Fruit fly (Drosophila melanogaster) whole organism, embryonic: ENCODE results near the gene COX7AL2.

Source experiments
- Ada2b ChIP-seq: fragments of 200-800 bp; sonication (Bioruptor generic); IDR thresholded peaks from 2 replicates; pipeline ENCODE4 v1.3.6; 2022; ENCODE audit warnings: missing biosample characterization, missing genetic modification characterization
- CG10274 ChIP-seq: fragments of 200-800 bp; sonication (Bioruptor generic); optimal IDR thresholded peaks from 3 replicates; lab custom pipeline; 2017; ENCODE audit warnings: missing biosample characterization, mild to moderate bottlenecking, missing genetic modification characterization
- CG11695 ChIP-seq: fragments of 200-800 bp; sonication (Bioruptor generic); IDR thresholded peaks from 3 replicates; pipeline ENCODE4 v1.3.6; 2022; ENCODE audit warnings: missing biosample characterization, missing genetic modification characterization
- CG12219 ChIP-seq: fragments of 200-800 bp; sonication (Bioruptor generic); optimal IDR thresholded peaks from 3 replicates; lab custom pipeline; 2018; ENCODE audit warnings: missing biosample characterization, mild to moderate bottlenecking, missing genetic modification characterization
- CG12236 ChIP-seq: fragments of 200-800 bp; sonication (Bioruptor generic); optimal IDR thresholded peaks from 2 replicates; lab custom pipeline; 2016; ENCODE audit warnings: missing biosample characterization, missing genetic modification characterization
- CG12299 ChIP-seq: fragments of 200-800 bp; sonication (Bioruptor generic); optimal IDR thresholded peaks from 2 replicates; lab custom pipeline; 2018; ENCODE audit warnings: missing biosample characterization, mild to moderate bottlenecking, missing genetic modification characterization
- CG15011 ChIP-seq: fragments of 200-800 bp; sonication (Bioruptor generic); optimal IDR thresholded peaks from 3 replicates; lab custom pipeline; 2018; ENCODE audit warnings: missing biosample characterization, mild to moderate bottlenecking, missing genetic modification characterization
- CG1603 ChIP-seq: fragments of 200-800 bp; sonication (Bioruptor generic); optimal IDR thresholded peaks from 2 replicates; lab custom pipeline; 2019; ENCODE audit warnings: missing biosample characterization, mild to moderate bottlenecking, missing genetic modification characterization, moderate library complexity
- CG16813 ChIP-seq: fragments of 200-800 bp; sonication (Bioruptor generic); IDR thresholded peaks from 3 replicates; pipeline ENCODE4 v1.3.6; 2022; ENCODE audit warnings: missing biosample characterization, missing genetic modification characterization; ENCODE audit not compliant: partially characterized antibody
- CG16863 ChIP-seq: fragments of 200-800 bp; sonication (Bioruptor generic); optimal IDR thresholded peaks from 3 replicates; lab custom pipeline; 2016; ENCODE audit warnings: missing biosample characterization, missing genetic modification characterization
- CG1792 ChIP-seq: fragments of 200-800 bp; sonication (Bioruptor generic); optimal IDR thresholded peaks from 2 replicates; lab custom pipeline; 2016; ENCODE audit warnings: missing biosample characterization, missing genetic modification characterization
- CG31388 ChIP-seq: fragments of 200-800 bp; sonication (Bioruptor generic); optimal IDR thresholded peaks from 2 replicates; lab custom pipeline; 2016; ENCODE audit warnings: missing biosample characterization, missing genetic modification characterization
- CG4820 ChIP-seq: fragments of 200-800 bp; sonication (Bioruptor generic); optimal IDR thresholded peaks from 3 replicates; lab custom pipeline; 2016; ENCODE audit warnings: missing biosample characterization, missing genetic modification characterization
- CG4854 ChIP-seq: fragments of 200-800 bp; sonication (Bioruptor generic); optimal IDR thresholded peaks from 2 replicates; lab custom pipeline; 2016; ENCODE audit warnings: missing biosample characterization, missing genetic modification characterization, inconsistent platforms
- CG7963 ChIP-seq: fragments of 200-800 bp; sonication (Bioruptor generic); IDR thresholded peaks from 3 replicates; pipeline ENCODE4 v1.3.6; 2022; ENCODE audit warnings: missing biosample characterization, missing genetic modification characterization; ENCODE audit not compliant: partially characterized antibody
- CG8089 ChIP-seq: fragments of 200-800 bp; sonication (Bioruptor generic); optimal IDR thresholded peaks from 3 replicates; lab custom pipeline; 2016; ENCODE audit warnings: missing biosample characterization, missing genetic modification characterization
- CG8765 ChIP-seq: fragments of 200-800 bp; sonication (Bioruptor generic); IDR thresholded peaks from 2 replicates; pipeline ENCODE4 v1.3.6; 2022; ENCODE audit warnings: missing biosample characterization, missing genetic modification characterization
- CG9215 ChIP-seq: fragments of 200-800 bp; sonication (Bioruptor generic); IDR thresholded peaks from 2 replicates; pipeline ENCODE4 v1.3.6; 2022; ENCODE audit warnings: missing biosample characterization, missing genetic modification characterization
- E2f2 ChIP-seq: fragments of 200-800 bp; sonication (Bioruptor generic); IDR thresholded peaks from 2 replicates; pipeline ENCODE4 v1.3.6; 2022; ENCODE audit warnings: missing biosample characterization, missing genetic modification characterization
- Elba2 ChIP-seq: fragments of 200-800 bp; sonication (Bioruptor generic); optimal IDR thresholded peaks from 3 replicates; lab custom pipeline; 2016; ENCODE audit warnings: missing biosample characterization, missing genetic modification characterization
- Hey ChIP-seq: fragments of 200-800 bp; sonication (Bioruptor generic); optimal IDR thresholded peaks from 3 replicates; lab custom pipeline; 2018; ENCODE audit warnings: missing biosample characterization, mild to moderate bottlenecking, missing genetic modification characterization
- Hmx ChIP-seq: fragments of 200-800 bp; sonication (Bioruptor generic); optimal IDR thresholded peaks from 2 replicates; lab custom pipeline; 2016; ENCODE audit warnings: missing biosample characterization, missing genetic modification characterization
- Hr3 ChIP-seq: fragments of 200-800 bp; sonication (Bioruptor generic); optimal IDR thresholded peaks from 3 replicates; lab custom pipeline; 2016; ENCODE audit warnings: missing biosample characterization, missing genetic modification characterization
- Hr78 ChIP-seq, 2 experiments: fragments of 200-800 bp in 1 of 2; fragments of >200 bp in 1 of 2; sonication (Bioruptor generic) in 1 of 2; optimal IDR thresholded peaks; 2 replicates each; lab custom pipeline; 2017 to 2019; ENCODE audit warnings: missing biosample characterization in 2 of 2, missing genetic modification characterization in 2 of 2, mild to moderate bottlenecking in 1 of 2, moderate library complexity in 1 of 2
- MBD-R2 ChIP-seq: fragments of 200-800 bp; sonication (Bioruptor generic); IDR thresholded peaks from 2 replicates; pipeline ENCODE4 v1.3.6; 2022; ENCODE audit warnings: missing biosample characterization, missing genetic modification characterization
- Med ChIP-seq: fragments of 200-800 bp; sonication (Bioruptor generic); peaks from one replicate; lab custom pipeline; 2016; ENCODE audit warnings: missing biosample characterization, missing genetic modification characterization, mild to moderate bottlenecking, inconsistent platforms, moderate library complexity
- NC2α ChIP-seq: fragments of 200-800 bp; sonication (Bioruptor generic); optimal IDR thresholded peaks from 2 replicates; lab custom pipeline; 2016; ENCODE audit warnings: missing biosample characterization, missing genetic modification characterization
- Ssrp ChIP-seq: fragments of 200-800 bp; sonication (Bioruptor generic); optimal IDR thresholded peaks from 2 replicates; lab custom pipeline; 2018; ENCODE audit warnings: missing biosample characterization, mild to moderate bottlenecking, missing genetic modification characterization, moderate library complexity
- abd-A ChIP-seq: fragments of 200-800 bp; sonication (Bioruptor generic); optimal IDR thresholded peaks from 3 replicates; lab custom pipeline; 2019; ENCODE audit warnings: missing biosample characterization, mild to moderate bottlenecking, missing genetic modification characterization, moderate library complexity
- ap ChIP-seq: fragments of 200-800 bp; sonication (Bioruptor generic); IDR thresholded peaks from 2 replicates; pipeline ENCODE4 v1.3.6; 2022; ENCODE audit warnings: missing biosample characterization, missing genetic modification characterization
- bab2 ChIP-seq: fragments of 200-800 bp; sonication (Bioruptor generic); optimal IDR thresholded peaks from 2 replicates; lab custom pipeline; 2016; ENCODE audit warnings: missing biosample characterization, missing genetic modification characterization
- bbx ChIP-seq: fragments of 200-800 bp; sonication (Bioruptor generic); IDR thresholded peaks from 2 replicates; pipeline ENCODE4 v1.3.6; 2022; ENCODE audit warnings: missing biosample characterization, missing genetic modification characterization; ENCODE audit not compliant: partially characterized antibody
- br ChIP-seq: fragments of >200 bp; optimal IDR thresholded peaks from 2 replicates; lab custom pipeline; 2017
- cad ChIP-seq: fragments of >200 bp; optimal IDR thresholded peaks from 2 replicates; lab custom pipeline; 2017; ENCODE audit warnings: missing biosample characterization, missing genetic modification characterization
- ci ChIP-seq: fragments of 200-800 bp; sonication (Bioruptor generic); IDR thresholded peaks from 3 replicates; pipeline ENCODE4 v1.3.6; 2022; ENCODE audit warnings: missing biosample characterization, missing genetic modification characterization
- crc ChIP-seq: fragments of 200-800 bp; sonication (Bioruptor generic); optimal IDR thresholded peaks from 2 replicates; lab custom pipeline; 2016; ENCODE audit warnings: missing biosample characterization, missing genetic modification characterization
- crol ChIP-seq: fragments of 200-800 bp; sonication (Bioruptor generic); IDR thresholded peaks from 2 replicates; pipeline ENCODE4 v1.3.6; 2022; ENCODE audit warnings: missing biosample characterization, missing genetic modification characterization
- da ChIP-seq: fragments of 200-800 bp; sonication (Bioruptor generic); optimal IDR thresholded peaks from 2 replicates; lab custom pipeline; 2016; ENCODE audit warnings: missing biosample characterization, missing genetic modification characterization
- hbn ChIP-seq: fragments of 200-800 bp; sonication (Bioruptor generic); IDR thresholded peaks from 2 replicates; pipeline ENCODE4 v1.3.6; 2022; ENCODE audit warnings: missing biosample characterization, missing genetic modification characterization; ENCODE audit not compliant: partially characterized antibody
- insv ChIP-seq, 2 experiments: fragments of 200-800 bp; sonication (Bioruptor generic); optimal IDR thresholded peaks; 3 replicates each; lab custom pipeline; 2016 to 2018; ENCODE audit warnings: missing biosample characterization in 2 of 2, missing genetic modification characterization in 2 of 2
- luna ChIP-seq: fragments of 200-800 bp; sonication (Bioruptor generic); optimal IDR thresholded peaks from 2 replicates; lab custom pipeline; 2016; ENCODE audit warnings: missing biosample characterization, missing genetic modification characterization
- nmo ChIP-seq: fragments of 200-800 bp; sonication (Bioruptor generic); optimal IDR thresholded peaks from 2 replicates; lab custom pipeline; 2018; ENCODE audit warnings: missing biosample characterization, mild to moderate bottlenecking, missing genetic modification characterization, moderate library complexity
- prd ChIP-seq, 3 experiments: fragments of >200 bp in 2 of 3; fragments of 200-800 bp in 1 of 3; sonication (Bioruptor generic) in 1 of 3; optimal IDR thresholded peaks in 2 of 3; IDR thresholded peaks in 1 of 3; 2 replicates in 2 of 3; 3 replicates in 1 of 3; pipeline versions ENCODE4 v1.3.6 to Lab custom; 2017 to 2022; ENCODE audit warnings: missing biosample characterization in 1 of 3, missing genetic modification characterization in 1 of 3
- pros ChIP-seq: fragments of 200-800 bp; sonication (Bioruptor generic); optimal IDR thresholded peaks from 3 replicates; lab custom pipeline; 2019; ENCODE audit warnings: missing biosample characterization, mild to moderate bottlenecking, missing genetic modification characterization, moderate library complexity
- row ChIP-seq: fragments of 200-800 bp; sonication (Bioruptor generic); IDR thresholded peaks from 3 replicates; pipeline ENCODE4 v1.3.6; 2022; ENCODE audit warnings: missing biosample characterization, missing genetic modification characterization
- sd ChIP-seq: fragments of 200-800 bp; sonication (Bioruptor generic); optimal IDR thresholded peaks from 3 replicates; lab custom pipeline; 2018; ENCODE audit warnings: missing biosample characterization, mild to moderate bottlenecking, missing genetic modification characterization, moderate library complexity
- seq ChIP-seq: fragments of 200-800 bp; sonication (Bioruptor generic); IDR thresholded peaks from 2 replicates; pipeline ENCODE4 v1.3.6; 2022; ENCODE audit warnings: missing biosample characterization, missing genetic modification characterization
- sim ChIP-seq: fragments of 200-800 bp; sonication (Bioruptor generic); IDR thresholded peaks from 2 replicates; pipeline ENCODE4 v1.3.6; 2022; ENCODE audit warnings: missing biosample characterization, missing genetic modification characterization
- sima ChIP-seq: fragments of 200-800 bp; sonication (Bioruptor generic); optimal IDR thresholded peaks from 2 replicates; lab custom pipeline; 2016; ENCODE audit warnings: missing biosample characterization, missing genetic modification characterization
- twi ChIP-seq: fragments of 200-800 bp; optimal IDR thresholded peaks from 2 replicates; lab custom pipeline; 2019; ENCODE audit warnings: missing biosample characterization, mild to moderate bottlenecking, missing genetic modification characterization, moderate library complexity
- zen2 ChIP-seq: fragments of 200-800 bp; sonication (Bioruptor generic); IDR thresholded peaks from 3 replicates; pipeline ENCODE4 v1.3.6; 2022; ENCODE audit warnings: missing biosample characterization, missing genetic modification characterization; ENCODE audit not compliant: partially characterized antibody
- zf30C ChIP-seq: fragments of 200-800 bp; sonication (Bioruptor generic); optimal IDR thresholded peaks from 3 replicates; lab custom pipeline; 2018; ENCODE audit warnings: missing biosample characterization, mild to moderate bottlenecking, missing genetic modification characterization

COX7AL2 gene

DNA sequence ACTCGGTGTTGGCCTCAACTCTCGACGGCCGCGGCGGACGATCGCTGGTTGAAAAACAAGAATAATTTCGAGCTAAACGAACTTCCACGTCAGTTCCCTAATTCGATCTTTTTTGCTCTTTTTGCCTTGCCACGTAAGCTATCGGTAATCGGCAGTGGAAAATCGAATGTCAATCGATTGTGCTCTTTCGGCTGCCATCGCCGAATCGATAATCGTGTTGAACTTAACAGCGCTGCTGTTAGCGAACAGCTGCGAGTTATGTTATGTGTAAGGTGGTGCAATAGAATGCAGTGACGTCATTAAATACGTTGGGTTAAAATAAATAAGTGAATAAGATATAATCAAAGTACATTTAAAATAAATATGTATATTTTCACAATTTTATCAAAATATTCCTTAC is 39.0 kb upstream of the COX7AL2 start, which contains the start of gene Sec24CD (continued):
- TF ChIP-seq zf30C (GFP tag; lab: Kevin White, UChicago), result no peak
- TF ChIP-seq Hr3 (GFP tag; lab: Kevin White, UChicago), result no peak
- TF ChIP-seq pros (GFP tag; lab: Kevin White, UChicago), result no peak
- TF ChIP-seq CG1792 (GFP tag; lab: Kevin White, UChicago), result no peak
- no peak for TF ChIP-seq Hr78 (GFP tag; optimal IDR thresholded peaks at IDR 0.05; lab: Kevin White, UChicago)
- TF ChIP-seq zen2, result peak; percentile 96
- no peak for TF ChIP-seq Hey
- peak; percentile 38 for TF ChIP-seq E2f2 (GFP tag; lab: Robert Waterston, UW)
- TF ChIP-seq CG10274 (GFP tag; lab: Kevin White, UChicago), result no peak
- no peak for TF ChIP-seq seq (GFP tag; lab: Robert Waterston, UW)
- TF ChIP-seq CG15011 (GFP tag; lab: Kevin White, UChicago), result no peak
- peak; percentile 57 for TF ChIP-seq Med
- no peak for TF ChIP-seq ap (GFP tag; lab: Robert Waterston, UW)
- no peak for TF ChIP-seq CG16863 (GFP tag; lab: Kevin White, UChicago)
- peak; percentile 60; the same call in 1 of the 3 replicates for TF ChIP-seq ci (GFP tag; lab: Robert Waterston, UW)
- TF ChIP-seq prd (optimal IDR thresholded peaks at IDR 0.05; lab: Kevin White, UChicago), result no peak
- TF ChIP-seq prd (GFP tag; IDR thresholded peaks at IDR 0.05; lab: Robert Waterston, UW), result no peak
- no peak for TF ChIP-seq br (lab: Kevin White, UChicago)
- no peak for TF ChIP-seq CG8089 (GFP tag; lab: Kevin White, UChicago)
- peak; percentile 76 for TF ChIP-seq MBD-R2 (GFP tag; lab: Robert Waterston, UW)
- peak; percentile 22 for TF ChIP-seq nmo
- TF ChIP-seq CG31388 (GFP tag; lab: Kevin White, UChicago), result no peak
- TF ChIP-seq da (GFP tag; lab: Kevin White, UChicago), result no peak
- TF ChIP-seq CG4820, result no peak
- peak; percentile 80 for TF ChIP-seq row (GFP tag; lab: Robert Waterston, UW)
- TF ChIP-seq Elba2 (GFP tag; lab: Kevin White, UChicago), result no peak
- peak; percentile 76 for TF ChIP-seq hbn
- peak; percentile 98 for TF ChIP-seq bbx
- no peak for TF ChIP-seq CG12236 (GFP tag; lab: Kevin White, UChicago)
- TF ChIP-seq sima, result no peak
- no peak for TF ChIP-seq bab2
- TF ChIP-seq crc (GFP tag; lab: Kevin White, UChicago), result no peak
- TF ChIP-seq CG16813 (GFP tag; lab: Robert Waterston, UW), result peak; percentile 84
- no peak for TF ChIP-seq CG1603 (tag; lab: Kevin White, UChicago)
- peak; percentile 95 for TF ChIP-seq CG7963 (GFP tag; lab: Robert Waterston, UW)
- TF ChIP-seq cad, result no peak
- TF ChIP-seq luna (GFP tag; lab: Kevin White, UChicago), result no peak
- no peak for TF ChIP-seq crol (GFP tag; lab: Robert Waterston, UW)
- no peak for TF ChIP-seq CG8765 (GFP tag; lab: Robert Waterston, UW)
- no peak for TF ChIP-seq abd-A (tag; lab: Kevin White, UChicago)
- TF ChIP-seq insv (GFP tag; optimal IDR thresholded peaks at IDR 0.05; lab: Kevin White, UChicago), result no peak
- TF ChIP-seq CG12299 (tag; lab: Kevin White, UChicago), result no peak
- no peak for TF ChIP-seq CG12219 (GFP tag; lab: Kevin White, UChicago)
- TF ChIP-seq sim (GFP tag; lab: Robert Waterston, UW), result no peak
- no peak for TF ChIP-seq NC2α
- no peak for TF ChIP-seq sd (tag; lab: Kevin White, UChicago)
- no peak for TF ChIP-seq Hmx (GFP tag; lab: Kevin White, UChicago)
- no peak for TF ChIP-seq Ssrp
- TF ChIP-seq Ada2b (GFP tag; lab: Robert Waterston, UW), result no peak
- no peak for TF ChIP-seq CG4854
- TF ChIP-seq CG9215 (GFP tag; lab: Robert Waterston, UW), result no peak
- 0 out of 3 replicates have a peak, but pooled peaks have one; percentile 14 for TF ChIP-seq CG11695 (GFP tag; lab: Robert Waterston, UW)
- TF ChIP-seq twi (tag; lab: Kevin White, UChicago), result no peak
